Worm (Caenorhabditis elegans) whole organism, young adult: ENCODE results near the gene ZK512.10.

ENCODE experiments used
- F22D6.2 ChIP-seq: sonication (generic microtip); optimal IDR thresholded peaks from 2 replicates; lab custom pipeline; 2016; ENCODE audit warnings: mild to moderate bottlenecking, missing genetic modification characterization, missing compliant biosample characterization
- T26A5.8 ChIP-seq: sonication (generic microtip); optimal IDR thresholded peaks from 2 replicates; lab custom pipeline; 2016; ENCODE audit warnings: missing genetic modification characterization, missing compliant biosample characterization
- Y53F4B.3 ChIP-seq: fragments of 200-800 bp; sonication (Bioruptor generic); IDR thresholded peaks from 2 replicates; pipeline ENCODE4 v1.3.6; 2022; ENCODE audit warnings: missing genetic modification reagents, missing genetic modification characterization, missing compliant biosample characterization
- bed-1 ChIP-seq: fragments of 200-800 bp; sonication (Bioruptor generic); IDR thresholded peaks from 2 replicates; pipeline ENCODE4 v1.3.6; 2022; ENCODE audit warnings: missing genetic modification reagents, missing genetic modification characterization, missing compliant biosample characterization
- dpl-1 ChIP-seq: fragments of 150-350 bp; optimal IDR thresholded peaks from 2 replicates; lab custom pipeline; 2014; ENCODE audit warnings: missing biosample characterization, missing genetic modification reagents, missing genetic modification characterization
- ets-4 ChIP-seq: fragments of 200-800 bp; sonication (Bioruptor generic); optimal IDR thresholded peaks from 2 replicates; lab custom pipeline; 2018; ENCODE audit warnings: mild to moderate bottlenecking, missing genetic modification characterization, missing compliant biosample characterization
- gei-17 ChIP-seq: fragments of 200-800 bp; sonication (Bioruptor generic); optimal IDR thresholded peaks from 2 replicates; lab custom pipeline; 2018; ENCODE audit warnings: mild to moderate bottlenecking, missing genetic modification characterization, missing compliant biosample characterization
- hmg-1.2 ChIP-seq: fragments of 200-800 bp; sonication (Bioruptor generic); IDR thresholded peaks from 2 replicates; pipeline ENCODE4 v1.3.6; 2022; ENCODE audit warnings: missing genetic modification reagents, missing genetic modification characterization, missing compliant biosample characterization
- hmg-20 ChIP-seq: fragments of 200-800 bp; sonication (Bioruptor generic); IDR thresholded peaks from 2 replicates; pipeline ENCODE4 v1.3.6; 2022; ENCODE audit warnings: missing genetic modification reagents, missing genetic modification characterization, missing compliant biosample characterization
- madf-8 ChIP-seq: fragments of 200-800 bp; sonication (Bioruptor generic); conservative IDR thresholded peaks from 2 replicates; pipeline ENCODE4 v1.3.6; 2022; ENCODE audit warnings: missing genetic modification reagents, missing genetic modification characterization, missing compliant biosample characterization
- nfyb-1 ChIP-seq: fragments of 200-800 bp; sonication (Bioruptor generic); IDR thresholded peaks from 2 replicates; pipeline ENCODE4 v1.3.6; 2022; ENCODE audit warnings: missing genetic modification reagents, missing genetic modification characterization, missing compliant biosample characterization
- snpc-4 ChIP-seq, 5 experiments: fragments of 150-350 bp in 1 of 5; sonication (generic microtip) in 4 of 5; optimal IDR thresholded peaks; 2 replicates each; lab custom pipeline; 2014 to 2018; ENCODE audit warnings: missing genetic modification characterization in 5 of 5, missing biosample characterization in 3 of 5, antibody characterized with exemption in 2 of 5, mild to moderate bottlenecking in 2 of 5, missing compliant biosample characterization in 2 of 5, missing genotype in 2 of 5, moderate library complexity in 2 of 5, missing genetic modification reagents in 1 of 5
- zim-3 ChIP-seq: sonication (generic microtip); optimal IDR thresholded peaks from 2 replicates; lab custom pipeline; 2017; ENCODE audit warnings: mild to moderate bottlenecking, missing genetic modification characterization, moderate library complexity, missing compliant biosample characterization
- ztf-26 ChIP-seq: sonication (generic microtip); optimal IDR thresholded peaks from 2 replicates; lab custom pipeline; 2017; ENCODE audit warnings: missing genetic modification characterization, missing compliant biosample characterization

- TF ChIP-seq gei-17 = no peak
- TF ChIP-seq hmg-20 (GFP tag; lab: Robert Waterston, UW) = no peak
- no peak for TF ChIP-seq nfyb-1 (GFP tag; lab: Robert Waterston, UW)
- TF ChIP-seq zim-3 (tag; lab: Kevin White, UChicago) = no peak
- no peak for TF ChIP-seq madf-8 (GFP tag; lab: Robert Waterston, UW)
- TF ChIP-seq ztf-26 (tag; lab: Kevin White, UChicago) = no peak
- no peak for TF ChIP-seq dpl-1 (GFP tag; lab: Kevin White, UChicago)
- no peak for TF ChIP-seq hmg-1.2 (GFP tag; lab: Robert Waterston, UW)
- TF ChIP-seq bed-1 (GFP tag; lab: Robert Waterston, UW) = no peak
- TF ChIP-seq F22D6.2 (tag; lab: Kevin White, UChicago) = no peak
- no peak for TF ChIP-seq Y53F4B.3 (GFP tag; lab: Robert Waterston, UW)
- no peak for TF ChIP-seq snpc-4 (GFP tag; optimal IDR thresholded peaks at IDR 0.05; lab: Kevin White, UChicago)
- no peak for TF ChIP-seq snpc-4 (tag; optimal IDR thresholded peaks at IDR 0.05; lab: Kevin White, UChicago)
- TF ChIP-seq ets-4 (GFP tag; lab: Kevin White, UChicago) = no peak
- no peak for TF ChIP-seq T26A5.8 (tag; lab: Kevin White, UChicago)
Observed at ce11 chrIII:9109726-9110125, 21.0 kb upstream of the ZK512.10 start.
